Worm (Caenorhabditis elegans) whole organism, L4 larva: ENCODE results near the gene sth-1.

Experiments used
- lsy-2 ChIP-seq, 2 experiments: fragments of 150-350 bp in 1 of 2; sonication (generic microtip) in 1 of 2; optimal IDR thresholded peaks; 2 replicates each; lab custom pipeline; 2014 to 2017; ENCODE audit warnings: missing biosample characterization in 2 of 2, missing genetic modification characterization in 2 of 2
- skn-1 ChIP-seq: fragments of 150-350 bp; optimal IDR thresholded peaks from 2 replicates; lab custom pipeline; 2014; ENCODE audit warnings: missing biosample characterization, missing genetic modification characterization
- ztf-7 ChIP-seq: fragments of 150-350 bp; optimal IDR thresholded peaks from 2 replicates; lab custom pipeline; 2014; ENCODE audit warnings: missing biosample characterization, missing genetic modification characterization

DNA sequence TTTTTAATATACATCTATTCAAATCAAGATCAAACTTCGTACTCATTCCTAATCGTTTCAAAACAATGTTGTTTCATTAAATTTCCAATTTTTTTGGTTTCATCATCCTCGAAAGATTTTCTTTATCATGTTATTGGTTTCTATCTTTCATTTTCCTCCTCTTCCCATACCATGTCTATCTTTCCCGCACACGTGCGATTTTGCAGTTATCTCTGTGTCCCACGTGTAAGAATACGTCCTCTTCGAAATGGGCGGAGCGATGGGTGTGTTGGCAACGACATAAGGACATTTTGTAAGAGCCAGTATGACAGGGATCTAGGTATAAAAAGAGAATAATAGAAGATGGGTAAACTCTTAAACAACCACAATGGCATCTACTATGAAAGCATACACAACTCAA is 25.6 kb upstream of the sth-1 start, which contains the start of gene F43H9.4:
- TF ChIP-seq lsy-2 (tag; optimal IDR thresholded peaks at IDR 0.05; lab: Kevin White, UChicago) = no peak
- no peak for TF ChIP-seq skn-1 (tag; lab: Kevin White, UChicago)
- no peak for TF ChIP-seq ztf-7 (tag; lab: Kevin White, UChicago)
